Worm (Caenorhabditis elegans): ENCODE data around the gene cest-5.1.

Gene cest-5.1

ce11 chrIV:6623390-6623789, 8.2 kb downstream of the cest-5.1 start, which contains the start of gene C01B10.44 (continued):
- no peak for TF ChIP-seq skn-1 (tag; optimal IDR thresholded peaks at IDR 0.05)
- no peak for TF ChIP-seq duxl-1 (tag; optimal IDR thresholded peaks at IDR 0.05; ENCODE audit: poor library complexity)
- no peak for TF ChIP-seq nhr-111 (GFP tag; optimal IDR thresholded peaks at IDR 0.05)
- no peak for TF ChIP-seq set-16 (GFP tag; IDR thresholded peaks at IDR 0.05)

- peak in 1 of 2 experiments; percentile 7 for TF ChIP-seq mdl-1 (tag; optimal IDR thresholded peaks at IDR 0.05)
- no peak for TF ChIP-seq daf-8 (GFP tag; IDR thresholded peaks at IDR 0.05)
- TF ChIP-seq nhr-76 (tag; optimal IDR thresholded peaks at IDR 0.05), result no peak
- no peak for TF ChIP-seq T26A8.4 (GFP tag; IDR thresholded peaks at IDR 0.05)
- TF ChIP-seq nhr-28 (tag; optimal IDR thresholded peaks at IDR 0.05), result peak; percentile 75
- TF ChIP-seq dve-1 (tag; optimal IDR thresholded peaks at IDR 0.05; ENCODE audit: insufficient read depth), result peak; percentile 50
Measured at ce11 chrIV:6622142-6622541, 9.4 kb downstream of the cest-5.1 start.

ce11 chrIV:6621252-6621651, 10.3 kb downstream of the cest-5.1 start, which contains the start of gene C01B10.3:
Gene C01B10.3, minus strand, starts transcription at chrIV:6621352.
- TF ChIP-seq Y48G9A.11 (GFP tag; IDR thresholded peaks at IDR 0.05) (no peak), ZK546.5 (tag; optimal IDR thresholded peaks at IDR 0.05) (no peak), fos-1 (tag; optimal IDR thresholded peaks at IDR 0.05) (no peak), mxl-2 (GFP tag; conservative IDR thresholded peaks at IDR 0.05) (no peak), daf-12 (tag; optimal IDR thresholded peaks at IDR 0.05) (no peak), D1046.2 (GFP tag; IDR thresholded peaks at IDR 0.05) (no peak), T26A8.4 (GFP tag; IDR thresholded peaks at IDR 0.05) (no peak), Y75B8A.6 (GFP tag; IDR thresholded peaks at IDR 0.05) (no peak), nhr-28 (tag; optimal IDR thresholded peaks at IDR 0.05) (no peak), aly-2 (tag; optimal IDR thresholded peaks at IDR 0.05) (no peak), spr-3 (GFP tag; optimal IDR thresholded peaks at IDR 0.05) (no peak), mxl-3 (GFP tag; optimal IDR thresholded peaks at IDR 0.05) (no peak), mep-1 (tag; optimal IDR thresholded peaks at IDR 0.05) (no peak), tra-1 (GFP tag; IDR thresholded peaks at IDR 0.05) (no peak), set-16 (GFP tag; IDR thresholded peaks at IDR 0.05) (no peak), nhr-25 (tag; optimal IDR thresholded peaks at IDR 0.05; ENCODE audit: borderline replicate concordance, insufficient read depth) (no peak)

ce11 chrIV:6618607-6619006, 12.9 kb downstream of the cest-5.1 start:
- TF ChIP-seq Y5F2A.4 (GFP tag; optimal IDR thresholded peaks at IDR 0.05) (no peak), saeg-2 (GFP tag; IDR thresholded peaks at IDR 0.05) (no peak), nhr-25 (tag; optimal IDR thresholded peaks at IDR 0.05; ENCODE audit: borderline replicate concordance, insufficient read depth) (no peak), zip-2 (tag; optimal IDR thresholded peaks at IDR 0.05) (no peak), madf-5 (GFP tag; IDR thresholded peaks at IDR 0.05) (no peak), zfp-3 (GFP tag; conservative IDR thresholded peaks at IDR 0.05) (no peak), lin-15B (tag; optimal IDR thresholded peaks at IDR 0.05) (no peak), gei-8 (GFP tag; optimal IDR thresholded peaks at IDR 0.05) (no peak), spr-3 (GFP tag; optimal IDR thresholded peaks at IDR 0.05) (no peak), ama-1 (optimal IDR thresholded peaks at IDR 0.05) (no peak), snpc-1.2 (GFP tag; IDR thresholded peaks at IDR 0.05) (no peak), mep-1 (tag; optimal IDR thresholded peaks at IDR 0.05) (peak; percentile 29), ceh-44 (GFP tag; IDR thresholded peaks at IDR 0.05) (no peak), lim-7 (GFP tag; IDR thresholded peaks at IDR 0.05) (no peak), F44E2.7 (GFP tag; IDR thresholded peaks at IDR 0.05) (no peak), dmd-6 (GFP tag; IDR thresholded peaks at IDR 0.05) (peak; percentile 18; the same call in 1 of the 2 replicates), ceh-28 (tag; optimal IDR thresholded peaks at IDR 0.05) (no peak), mdt-29 (GFP tag; IDR thresholded peaks at IDR 0.05) (no peak), unc-39 (tag; optimal IDR thresholded peaks at IDR 0.05) (no peak), Y75B8A.6 (GFP tag; IDR thresholded peaks at IDR 0.05) (no peak), nhr-111 (GFP tag; optimal IDR thresholded peaks at IDR 0.05) (no peak), daf-16 (GFP tag; optimal IDR thresholded peaks at IDR 0.05) (no peak), daf-16 (tag; optimal IDR thresholded peaks at IDR 0.05) (peak; percentile 26), lin-29 (GFP tag; IDR thresholded peaks at IDR 0.05) (no peak), unc-130 (GFP tag; optimal IDR thresholded peaks at IDR 0.05) (no peak), unc-62 (GFP tag; optimal IDR thresholded peaks at IDR 0.05 in 1 of 2) (no peak), unc-62 (tag; optimal IDR thresholded peaks at IDR 0.05) (no peak), hlh-11 (tag; optimal IDR thresholded peaks at IDR 0.05) (peak; percentile 72)

All from whole organism, L4 larva.